Worm (Caenorhabditis elegans) whole organism, mixed stage, embryonic: ENCODE data around the gene eelo-2.
A peak's percentile ranks its signal among the peaks of the same experiment; 100 is the strongest.

Experiments used
- M03D4.4 ChIP-seq: sonication (generic microtip); optimal IDR thresholded peaks from 2 replicates; lab custom pipeline; 2017; ENCODE audit warnings: mild to moderate bottlenecking, missing genetic modification characterization, missing compliant biosample characterization
- bed-3 ChIP-seq: fragments of 200-800 bp; sonication (Bioruptor generic); optimal IDR thresholded peaks from 3 replicates; lab custom pipeline; 2018; ENCODE audit warnings: mild to moderate bottlenecking, missing genetic modification characterization, moderate library complexity, missing compliant biosample characterization
- blmp-1 ChIP-seq: fragments of 150-350 bp; optimal IDR thresholded peaks from 2 replicates; lab custom pipeline; 2014; ENCODE audit warnings: missing biosample characterization, missing genetic modification characterization
- ceh-39 ChIP-seq: fragments of 150-350 bp; optimal IDR thresholded peaks from 2 replicates; lab custom pipeline; 2014; ENCODE audit warnings: missing biosample characterization, missing genetic modification characterization
- ceh-43 ChIP-seq: fragments of 200-800 bp; sonication (Bioruptor generic); optimal IDR thresholded peaks from 2 replicates; lab custom pipeline; 2018; ENCODE audit warnings: mild to moderate bottlenecking, missing genetic modification characterization, moderate library complexity, missing compliant biosample characterization
- ceh-83 ChIP-seq: fragments of 200-800 bp; sonication (Bioruptor generic); optimal IDR thresholded peaks from 2 replicates; lab custom pipeline; 2018; ENCODE audit warnings: mild to moderate bottlenecking, missing genetic modification characterization, missing compliant biosample characterization
- ces-1 ChIP-seq: fragments of 150-350 bp; optimal IDR thresholded peaks from 2 replicates; lab custom pipeline; 2014; ENCODE audit warnings: missing biosample characterization, missing genetic modification reagents, missing genetic modification characterization
- cnd-1 ChIP-seq: fragments of 200-800 bp; sonication (Bioruptor generic); optimal IDR thresholded peaks from 2 replicates; lab custom pipeline; 2018; ENCODE audit warnings: mild to moderate bottlenecking, missing genetic modification characterization, missing compliant biosample characterization
- elt-1 ChIP-seq: sonication (generic microtip); optimal IDR thresholded peaks from 2 replicates; lab custom pipeline; 2017; ENCODE audit warnings: missing genetic modification characterization, mild to moderate bottlenecking, missing compliant biosample characterization, antibody characterized with exemption, moderate library complexity, borderline replicate concordance; ENCODE audit not compliant: insufficient read depth
- flh-1 ChIP-seq: fragments of 200-800 bp; sonication (Bioruptor generic); optimal IDR thresholded peaks from 2 replicates; lab custom pipeline; 2018; ENCODE audit warnings: mild to moderate bottlenecking, missing genetic modification characterization, moderate library complexity, missing compliant biosample characterization
- hlh-1 ChIP-seq: fragments of 150-350 bp; optimal IDR thresholded peaks from 2 replicates; lab custom pipeline; 2014; ENCODE audit warnings: missing biosample characterization, missing genetic modification reagents, missing genetic modification characterization
- lin-13 ChIP-seq: fragments of 150-350 bp; optimal IDR thresholded peaks from 2 replicates; lab custom pipeline; 2014; ENCODE audit warnings: missing biosample characterization, missing genetic modification characterization
- lsy-2 ChIP-seq: fragments of 150-350 bp; optimal IDR thresholded peaks from 2 replicates; lab custom pipeline; 2014; ENCODE audit warnings: missing biosample characterization, missing genetic modification characterization
- mab-5 ChIP-seq: fragments of 150-350 bp; optimal IDR thresholded peaks from 2 replicates; lab custom pipeline; 2014; ENCODE audit warnings: missing biosample characterization, missing genetic modification characterization
- mep-1 ChIP-seq: fragments of 150-350 bp; optimal IDR thresholded peaks from 2 replicates; lab custom pipeline; 2017; ENCODE audit warnings: missing biosample characterization, missing genetic modification reagents, missing genetic modification characterization, inconsistent platforms
- mls-2 ChIP-seq: sonication (generic microtip); optimal IDR thresholded peaks from 2 replicates; lab custom pipeline; 2016; ENCODE audit warnings: mild to moderate bottlenecking, missing genetic modification characterization, moderate library complexity, missing compliant biosample characterization
- nhr-12 ChIP-seq: fragments of 150-350 bp; optimal IDR thresholded peaks from 2 replicates; lab custom pipeline; 2014; ENCODE audit warnings: missing biosample characterization, missing genetic modification characterization
- nhr-2 ChIP-seq: fragments of 150-350 bp; optimal IDR thresholded peaks from 2 replicates; lab custom pipeline; 2014; ENCODE audit warnings: missing biosample characterization, missing genetic modification characterization
- nhr-237 ChIP-seq: fragments of 150-350 bp; optimal IDR thresholded peaks from 2 replicates; lab custom pipeline; 2014; ENCODE audit warnings: missing biosample characterization, missing genetic modification characterization
- nhr-76 ChIP-seq: sonication (generic microtip); optimal IDR thresholded peaks from 2 replicates; lab custom pipeline; 2017; ENCODE audit warnings: missing biosample characterization, missing genetic modification characterization
- pha-4 ChIP-seq: fragments of 150-350 bp; optimal IDR thresholded peaks from 2 replicates; lab custom pipeline; 2018; ENCODE audit warnings: missing biosample characterization, missing genetic modification reagents, missing genetic modification characterization
- sem-2 ChIP-seq: fragments of 200-800 bp; sonication (Bioruptor generic); optimal IDR thresholded peaks from 2 replicates; lab custom pipeline; 2018; ENCODE audit warnings: mild to moderate bottlenecking, missing genetic modification characterization, missing compliant biosample characterization
- snpc-4 ChIP-seq: fragments of 150-350 bp; optimal IDR thresholded peaks from 2 replicates; lab custom pipeline; 2014; ENCODE audit warnings: missing biosample characterization, missing genetic modification characterization
- tbx-8 ChIP-seq: fragments of 200-800 bp; sonication (Bioruptor generic); optimal IDR thresholded peaks from 2 replicates; lab custom pipeline; 2018; ENCODE audit warnings: mild to moderate bottlenecking, missing genetic modification characterization, moderate library complexity, missing compliant biosample characterization
- unc-120 ChIP-seq: sonication (generic microtip); optimal IDR thresholded peaks from 2 replicates; lab custom pipeline; 2017; ENCODE audit warnings: missing genetic modification characterization, missing compliant biosample characterization; ENCODE audit not compliant: poor library complexity, severe bottlenecking
- unc-39 ChIP-seq: fragments of 150-350 bp; optimal IDR thresholded peaks from 2 replicates; lab custom pipeline; 2014; ENCODE audit warnings: missing biosample characterization, missing genetic modification characterization
- unc-62 ChIP-seq: fragments of 150-350 bp; optimal IDR thresholded peaks from 2 replicates; lab custom pipeline; 2014; ENCODE audit warnings: missing biosample characterization, missing genetic modification reagents, missing genetic modification characterization
- zip-8 ChIP-seq: fragments of 150-350 bp; optimal IDR thresholded peaks from 2 replicates; lab custom pipeline; 2014; ENCODE audit warnings: missing biosample characterization, missing genetic modification characterization
- ztf-11 ChIP-seq: fragments of 150-350 bp; optimal IDR thresholded peaks from 2 replicates; lab custom pipeline; 2014; ENCODE audit warnings: missing biosample characterization, missing genetic modification characterization

Gene eelo-2

ce11 chrIV:17278363-17278762 is 28.4 kb downstream of the eelo-2 start (continued):
- TF ChIP-seq pha-4 (tag; lab: Kevin White, UChicago) (peak; percentile 94), unc-62 (peak; percentile 91), blmp-1 (tag; lab: Kevin White, UChicago) (peak; percentile 23)

ce11 chrIV:17278861-17279591 is 29.1 kb downstream of the eelo-2 start, which contains the start of gene hsp-1:
hsp-1 (plus strand) TSS chrIV:17278959.
- TF ChIP-seq hlh-1 (tag; lab: Kevin White, UChicago), result no peak
- no peak for TF ChIP-seq snpc-4
- TF ChIP-seq pha-4 (tag; lab: Kevin White, UChicago), result no peak
- TF ChIP-seq ceh-83 (GFP tag; lab: Kevin White, UChicago), result no peak

- no peak for TF ChIP-seq unc-39 (tag; lab: Kevin White, UChicago)
- no peak for TF ChIP-seq ceh-43
- no peak for TF ChIP-seq blmp-1 (tag; lab: Kevin White, UChicago)
- no peak for TF ChIP-seq bed-3
- no peak for TF ChIP-seq unc-62
- TF ChIP-seq ceh-83 (GFP tag; lab: Kevin White, UChicago), result no peak
- no peak for TF ChIP-seq ztf-11 (tag; lab: Kevin White, UChicago)
- TF ChIP-seq tbx-8, result no peak
- TF ChIP-seq nhr-76 (tag; lab: Kevin White, UChicago), result no peak
Observed at ce11 chrIV:17279592-17280440, 29.9 kb downstream of the eelo-2 start.

ce11 chrIV:17280441-17280939 is 30.6 kb downstream of the eelo-2 start:
- TF ChIP-seq sem-2 (no peak), elt-1 (tag; lab: Kevin White, UChicago) (no peak), snpc-4 (no peak), blmp-1 (tag; lab: Kevin White, UChicago) (no peak), nhr-12 (no peak), bed-3 (no peak), mab-5 (tag; lab: Kevin White, UChicago) (no peak), ces-1 (no peak), cnd-1 (tag; lab: Kevin White, UChicago) (no peak), ceh-43 (no peak), nhr-2 (no peak), tbx-8 (no peak), mep-1 (no peak), lsy-2 (tag; lab: Kevin White, UChicago) (no peak), lin-13 (tag; lab: Kevin White, UChicago) (no peak), unc-62 (no peak)

ce11 chrIV:17281060-17282021 is 31.4 kb downstream of the eelo-2 start:
- TF ChIP-seq ces-1 (peak; percentile 22), nhr-12 (no peak)

- TF ChIP-seq zip-8 (tag; lab: Kevin White, UChicago) (no peak), lsy-2 (tag; lab: Kevin White, UChicago) (no peak), ceh-83 (GFP tag; lab: Kevin White, UChicago) (no peak), mep-1 (no peak), ceh-39 (no peak), lin-13 (tag; lab: Kevin White, UChicago) (no peak), pha-4 (tag; lab: Kevin White, UChicago) (no peak), M03D4.4 (tag; lab: Kevin White, UChicago) (no peak), ces-1 (no peak), nhr-237 (tag; lab: Kevin White, UChicago) (no peak), sem-2 (no peak), nhr-2 (no peak), ztf-11 (tag; lab: Kevin White, UChicago) (no peak), mls-2 (tag; lab: Kevin White, UChicago) (no peak), flh-1 (GFP tag; lab: Kevin White, UChicago) (no peak), unc-120 (no peak), bed-3 (no peak), tbx-8 (no peak)
Observed at ce11 chrIV:17284099-17284498, 34.2 kb downstream of the eelo-2 start, which contains the start of gene nra-1. nra-1 (minus strand) TSS chrIV:17284199.
